Fruit fly (Drosophila melanogaster): ENCODE results near the gene Hcs.
A peak's percentile ranks its signal among the peaks of the same experiment; 100 is the strongest.

Gene Hcs

dm6 chr3R:5464481-5464880, 10.2 kb upstream of the Hcs start, which contains the start of gene PEK:
TSS of gene PEK (minus strand) at chr3R:5464753.
- TF ChIP-seq dmrt11E (tag; optimal IDR thresholded peaks at IDR 0.05) (no peak), dimm (GFP tag; IDR thresholded peaks at IDR 0.05) (no peak), insv (GFP tag; optimal IDR thresholded peaks at IDR 0.05) (peak in 1 of 2 experiments; percentile 61), CG10654 (GFP tag; optimal IDR thresholded peaks at IDR 0.05) (no peak), Sry-δ (GFP tag; optimal IDR thresholded peaks at IDR 0.05) (peak; percentile 6), row (GFP tag; IDR thresholded peaks at IDR 0.05) (0 out of 3 replicates have a peak, but pooled peaks have one; percentile 20), Nf-YC (tag; optimal IDR thresholded peaks at IDR 0.05) (peak; percentile 76), CG8281 (tag; optimal IDR thresholded peaks at IDR 0.05) (no peak), CG1603 (tag; optimal IDR thresholded peaks at IDR 0.05) (peak; percentile 47), Xrp1 (GFP tag; IDR thresholded peaks at IDR 0.05) (no peak), zfh1 (GFP tag; IDR thresholded peaks at IDR 0.05) (no peak), CG17186 (GFP tag; optimal IDR thresholded peaks at IDR 0.05) (peak; percentile 75), D19B (GFP tag; optimal IDR thresholded peaks at IDR 0.05) (no peak), CG2120 (GFP tag; optimal IDR thresholded peaks at IDR 0.05) (peak; percentile 4), stwl (tag; optimal IDR thresholded peaks at IDR 0.05) (peak; percentile 60), CG8290 (GFP tag; optimal IDR thresholded peaks at IDR 0.05) (no peak), CG8290 (tag; optimal IDR thresholded peaks at IDR 0.05) (peak in 1 of 2 experiments; percentile 33), nmo (GFP tag; optimal IDR thresholded peaks at IDR 0.05) (peak; percentile 7), CG13123 (GFP tag; optimal IDR thresholded peaks at IDR 0.05) (no peak), MESR4 (GFP tag; optimal IDR thresholded peaks at IDR 0.05) (peak; percentile 44), unc-4 (GFP tag; IDR thresholded peaks at IDR 0.05; ENCODE audit: partially characterized antibody) (no peak), CG14710 (tag; optimal IDR thresholded peaks at IDR 0.05) (peak; percentile 42), CG6854 (GFP tag; optimal IDR thresholded peaks at IDR 0.05) (no peak), Scr (GFP tag; IDR thresholded peaks at IDR 0.05; ENCODE audit: partially characterized antibody) (0 out of 2 replicates have a peak, but pooled peaks have one; percentile 13), CG42726 (GFP tag; IDR thresholded peaks at IDR 0.05; ENCODE audit: partially characterized antibody) (no peak), CG12659 (GFP tag; optimal IDR thresholded peaks at IDR 0.05) (peak; percentile 55), Taf1 (GFP tag; IDR thresholded peaks at IDR 0.05) (no peak), pzg (GFP tag; optimal IDR thresholded peaks at IDR 0.05) (peak; percentile 78), Nf-YB (GFP tag; optimal IDR thresholded peaks at IDR 0.05) (peak; percentile 53), Ets97D (GFP tag; optimal IDR thresholded peaks at IDR 0.05) (peak; percentile 31), fu2 (GFP tag; optimal IDR thresholded peaks at IDR 0.05) (no peak), BEAF-32 (GFP tag; optimal IDR thresholded peaks at IDR 0.05) (peak; percentile 28), sisA (GFP tag; IDR thresholded peaks at IDR 0.05) (no peak), D (optimal IDR thresholded peaks at IDR 0.05) (peak; percentile 0), D (GFP tag; optimal IDR thresholded peaks at IDR 0.05) (no peak), Myb (GFP tag; optimal IDR thresholded peaks at IDR 0.05) (peak; percentile 5), schlank (tag; optimal IDR thresholded peaks at IDR 0.05) (no peak), CG18476 (GFP tag; optimal IDR thresholded peaks at IDR 0.05) (no peak), chinmo (GFP tag; IDR thresholded peaks at IDR 0.05; ENCODE audit: partially characterized antibody) (peak; percentile 7; the same call in 1 of the 4 replicates), phol (tag; optimal IDR thresholded peaks at IDR 0.05) (peak; percentile 8), CG10979 (tag; optimal IDR thresholded peaks at IDR 0.05) (no peak), Dp (GFP tag; optimal IDR thresholded peaks at IDR 0.05) (peak; percentile 51), CG17829 (tag; optimal IDR thresholded peaks at IDR 0.05) (peak; percentile 16), CG13287 (GFP tag; IDR thresholded peaks at IDR 0.05; ENCODE audit: partially characterized antibody) (peak; percentile 11; the same call in 1 of the 2 replicates), MBD-R2 (GFP tag; IDR thresholded peaks at IDR 0.05) (peak; percentile 60), CG6689 (GFP tag; IDR thresholded peaks at IDR 0.05) (no peak), crp (GFP tag; optimal IDR thresholded peaks at IDR 0.05) (peak in 1 of 2 experiments; percentile 61), HmgZ (tag; optimal IDR thresholded peaks at IDR 0.05) (peak; percentile 24), CG11456 (GFP tag; IDR thresholded peaks at IDR 0.05) (no peak), CG15514 (GFP tag; optimal IDR thresholded peaks at IDR 0.05) (peak; percentile 13)

All from whole organism, embryonic.